Worm (Caenorhabditis elegans): ENCODE measurements around the gene srx-43.

- TF ChIP-seq nhr-42 (GFP tag; IDR thresholded peaks at IDR 0.05) (no peak), aha-1 (tag) (peak; percentile 24), madf-5 (GFP tag; IDR thresholded peaks at IDR 0.05) (no peak)
These were observed 21.1 kb upstream of the srx-43 start, which contains the start of the genes C06C6.9 and C06C6.8 for ce11 chrV:15996655-15997186.

Data from whole organism, L4 larva.